Fruit fly (Drosophila melanogaster): ENCODE results near the gene CG9154.

The CG9154 gene

dm6 chr2L:6092300-6092699 is 21.8 kb upstream of the CG9154 start (continued):
- TF ChIP-seq Trl (optimal IDR thresholded peaks at IDR 0.05): peak in 1 of 2 experiments; percentile 11
- TF ChIP-seq Trl (GFP tag; optimal IDR thresholded peaks at IDR 0.05): no peak
- peak; percentile 11 for TF ChIP-seq CG7271 (tag; optimal IDR thresholded peaks at IDR 0.05)
- TF ChIP-seq CG34422 (GFP tag; IDR thresholded peaks at IDR 0.05): 0 out of 3 replicates have a peak, but pooled peaks have one; percentile 50
- TF ChIP-seq CG17359 (tag; optimal IDR thresholded peaks at IDR 0.05): peak; percentile 34
- TF ChIP-seq CG10543 (GFP tag; optimal IDR thresholded peaks at IDR 0.05): peak; percentile 12
- TF ChIP-seq nerfin-1 (tag; optimal IDR thresholded peaks at IDR 0.05): peak; percentile 39
- TF ChIP-seq seq (GFP tag; IDR thresholded peaks at IDR 0.05): peak; percentile 65; the same call in 1 of the 2 replicates
- TF ChIP-seq scrt (GFP tag; optimal IDR thresholded peaks at IDR 0.05): peak; percentile 23
- peak; percentile 64 for TF ChIP-seq phol (tag; optimal IDR thresholded peaks at IDR 0.05)
- 0 out of 2 replicates have a peak, but pooled peaks have one; percentile 24 for TF ChIP-seq CG32772 (GFP tag; IDR thresholded peaks at IDR 0.05)
- no peak for TF ChIP-seq Gug (GFP tag; IDR thresholded peaks at IDR 0.05)
- no peak for TF ChIP-seq CG6175 (GFP tag; IDR thresholded peaks at IDR 0.05)
- peak; percentile 73; the same call in 2 of the 3 replicates for TF ChIP-seq z (GFP tag; IDR thresholded peaks at IDR 0.05)
- no peak for TF ChIP-seq her (GFP tag; optimal IDR thresholded peaks at IDR 0.05)
- TF ChIP-seq CG34376 (GFP tag; optimal IDR thresholded peaks at IDR 0.05): peak; percentile 34
- TF ChIP-seq CG32767 (GFP tag; IDR thresholded peaks at IDR 0.05): peak; percentile 65; the same call in 1 of the 2 replicates

DNA sequence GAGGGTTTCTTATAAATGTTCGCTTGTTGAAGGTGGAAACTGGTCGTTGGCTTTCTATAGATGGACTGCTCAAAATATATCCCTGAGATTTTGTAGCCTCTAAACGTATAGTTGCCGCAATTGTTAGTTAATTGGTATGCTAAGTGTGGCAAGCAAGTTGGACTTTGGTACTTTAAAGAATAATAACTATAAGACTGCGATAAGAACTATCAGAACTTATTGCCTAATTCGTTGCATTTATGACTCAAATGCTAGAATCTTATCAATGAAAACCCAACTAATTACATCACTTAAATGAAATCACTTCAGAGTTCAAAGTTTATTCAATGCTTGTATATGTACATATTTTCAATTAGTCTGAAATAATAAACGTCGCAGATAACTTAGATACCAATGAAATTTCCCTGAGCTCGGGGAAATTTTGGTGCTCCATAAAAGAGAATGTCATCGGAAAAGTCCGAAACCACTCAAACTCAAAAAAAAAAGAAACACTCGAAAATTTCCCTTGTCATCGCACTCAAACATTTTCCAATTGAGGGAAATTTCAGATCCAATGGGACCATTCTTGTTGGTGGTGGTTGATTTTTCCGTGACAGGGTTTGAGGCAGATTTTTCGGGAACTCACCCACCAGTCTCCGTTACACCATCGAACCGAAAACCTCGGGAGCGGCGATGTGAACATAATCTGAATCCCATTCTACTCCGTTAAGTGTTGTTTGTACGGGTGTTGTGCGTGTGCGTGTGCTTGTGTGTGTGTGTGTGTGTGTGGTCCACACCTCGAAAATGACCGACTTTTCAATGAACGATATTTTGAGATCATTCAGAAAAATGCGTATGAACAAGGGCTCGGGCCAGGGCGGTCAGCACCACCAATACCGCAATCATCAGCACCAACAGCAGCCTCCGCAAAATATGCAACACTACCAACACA is 20.6 kb upstream of the CG9154 start, which contains the start of gene CG45075:
Gene CG45075 (plus strand): TSS at position 627 of the 931 bp plus-strand sequence.
- TF ChIP-seq CG7963 (GFP tag; IDR thresholded peaks at IDR 0.05; ENCODE audit: partially characterized antibody) (no peak), Ptx1 (GFP tag; IDR thresholded peaks at IDR 0.05) (no peak), NK7.1 (GFP tag; optimal IDR thresholded peaks at IDR 0.05) (no peak), stc (GFP tag; IDR thresholded peaks at IDR 0.05) (no peak), crol (GFP tag; IDR thresholded peaks at IDR 0.05) (no peak), HLHmδ (GFP tag; optimal IDR thresholded peaks at IDR 0.05) (peak; percentile 74), Dll (GFP tag; IDR thresholded peaks at IDR 0.05; ENCODE audit: partially characterized antibody) (no peak), twi (tag; optimal IDR thresholded peaks at IDR 0.05) (no peak), CG11085 (GFP tag; IDR thresholded peaks at IDR 0.05) (no peak), CG12219 (GFP tag; optimal IDR thresholded peaks at IDR 0.05) (no peak), CG13894 (tag; optimal IDR thresholded peaks at IDR 0.05) (peak; percentile 79), CG2712 (tag; optimal IDR thresholded peaks at IDR 0.05) (no peak), C15 (GFP tag; IDR thresholded peaks at IDR 0.05) (no peak), gfzf (GFP tag; optimal IDR thresholded peaks at IDR 0.05) (no peak), CG16863 (GFP tag; optimal IDR thresholded peaks at IDR 0.05) (no peak), E2f1 (GFP tag; IDR thresholded peaks at IDR 0.05) (no peak), CG32767 (GFP tag; IDR thresholded peaks at IDR 0.05) (no peak), CG10654 (GFP tag; optimal IDR thresholded peaks at IDR 0.05) (no peak), CG10959 (GFP tag; IDR thresholded peaks at IDR 0.05) (no peak), Atf6 (GFP tag; IDR thresholded peaks at IDR 0.05) (no peak), Bteb2 (GFP tag; optimal IDR thresholded peaks at IDR 0.05) (no peak), Dip3 (GFP tag; optimal IDR thresholded peaks at IDR 0.05) (no peak), CG4707 (GFP tag; optimal IDR thresholded peaks at IDR 0.05) (no peak), CG7372 (GFP tag; IDR thresholded peaks at IDR 0.05) (no peak), pan (optimal IDR thresholded peaks at IDR 0.05) (no peak), pan (GFP tag; optimal IDR thresholded peaks at IDR 0.05 in 1 of 2, IDR thresholded peaks at IDR 0.05 in 1 of 2) (no peak), Xrp1 (GFP tag; IDR thresholded peaks at IDR 0.05) (no peak), unc-4 (GFP tag; IDR thresholded peaks at IDR 0.05; ENCODE audit: partially characterized antibody) (no peak), CG10979 (tag; optimal IDR thresholded peaks at IDR 0.05) (peak; percentile 26), pzg (GFP tag; optimal IDR thresholded peaks at IDR 0.05) (no peak), bbx (GFP tag; IDR thresholded peaks at IDR 0.05; ENCODE audit: partially characterized antibody) (peak; percentile 27; the same call in 1 of the 2 replicates), run (tag; optimal IDR thresholded peaks at IDR 0.05) (no peak), CG4854 (GFP tag; optimal IDR thresholded peaks at IDR 0.05) (no peak)
